Worm (Caenorhabditis elegans) whole organism, young adult: ENCODE measurements around the gene F53B3.6.
A peak's percentile ranks its signal among the peaks of the same experiment; 100 is the strongest.

Experiments used
- C06A6.2 ChIP-seq: fragments of 200-800 bp; sonication (Bioruptor generic); conservative IDR thresholded peaks from 2 replicates; pipeline ENCODE4 v1.3.6; 2022; ENCODE audit warnings: missing genetic modification characterization, missing compliant biosample characterization
- D2030.7 ChIP-seq: fragments of 200-800 bp; sonication (Bioruptor generic); IDR thresholded peaks from 2 replicates; pipeline ENCODE4 v1.3.6; 2022; ENCODE audit warnings: missing genetic modification reagents, missing genetic modification characterization, missing compliant biosample characterization
- F33H1.4 ChIP-seq: fragments of 200-800 bp; sonication (Bioruptor generic); IDR thresholded peaks from 2 replicates; pipeline ENCODE4 v1.3.6; 2022; ENCODE audit warnings: missing genetic modification reagents, missing genetic modification characterization, missing compliant biosample characterization
- F37B4.10 ChIP-seq: fragments of 200-800 bp; sonication (Bioruptor generic); IDR thresholded peaks from 2 replicates; pipeline ENCODE4 v1.3.6; 2022; ENCODE audit warnings: missing genetic modification characterization, missing compliant biosample characterization
- F39B2.1 ChIP-seq: fragments of 200-800 bp; sonication (Bioruptor generic); IDR thresholded peaks from 2 replicates; pipeline ENCODE4 v1.3.6; 2022; ENCODE audit warnings: missing genetic modification reagents, missing genetic modification characterization, missing compliant biosample characterization
- F49E8.2 ChIP-seq: sonication (generic microtip); optimal IDR thresholded peaks from 3 replicates; lab custom pipeline; 2017; ENCODE audit warnings: missing genetic modification characterization, mild to moderate bottlenecking, missing compliant biosample characterization, antibody characterized with exemption, moderate library complexity; ENCODE audit not compliant: insufficient read depth
- K11D2.4 ChIP-seq: fragments of 200-800 bp; sonication (Bioruptor generic); IDR thresholded peaks from 2 replicates; pipeline ENCODE4 v1.3.6; 2022; ENCODE audit warnings: missing genetic modification reagents, missing genetic modification characterization, missing compliant biosample characterization
- K12H6.12 ChIP-seq: fragments of 200-800 bp; sonication (Bioruptor generic); optimal IDR thresholded peaks from 2 replicates; lab custom pipeline; 2018; ENCODE audit warnings: mild to moderate bottlenecking, missing genetic modification characterization, missing compliant biosample characterization
- Y53G8AR.9 ChIP-seq: fragments of 200-800 bp; sonication (Bioruptor generic); conservative IDR thresholded peaks from 2 replicates; pipeline ENCODE4 v1.3.6; 2022; ENCODE audit warnings: missing genetic modification reagents, missing genetic modification characterization, missing compliant biosample characterization
- Y56A3A.18 ChIP-seq: fragments of 200-800 bp; sonication (Bioruptor generic); IDR thresholded peaks from 2 replicates; pipeline ENCODE4 v1.3.6; 2022; ENCODE audit warnings: missing genetic modification reagents, missing genetic modification characterization, missing compliant biosample characterization
- Y67H2A.10 ChIP-seq: fragments of 200-800 bp; sonication (Bioruptor generic); conservative IDR thresholded peaks from 2 replicates; pipeline ENCODE4 v1.3.6; 2022; ENCODE audit warnings: missing genetic modification reagents, missing genetic modification characterization, missing compliant biosample characterization
- Y79H2A.3 ChIP-seq: fragments of 200-800 bp; sonication (Bioruptor generic); conservative IDR thresholded peaks from 2 replicates; pipeline ENCODE4 v1.3.6; 2022; ENCODE audit warnings: missing genetic modification reagents, missing genetic modification characterization, missing compliant biosample characterization
- ZK185.1 ChIP-seq: sonication (generic microtip); optimal IDR thresholded peaks from 2 replicates; lab custom pipeline; 2016; ENCODE audit warnings: mild to moderate bottlenecking, missing genetic modification characterization, missing compliant biosample characterization; ENCODE audit not compliant: poor library complexity, severe bottlenecking
- ama-1 ChIP-seq, 3 experiments: fragments of 150-350 bp in 1 of 3; sonication (generic microtip) in 2 of 3; optimal IDR thresholded peaks; 2 replicates each; lab custom pipeline; 2014 to 2018; ENCODE audit warnings: missing biosample characterization in 2 of 3, missing genetic modification characterization in 2 of 3, missing genetic modification reagents in 2 of 3
- athp-1 ChIP-seq: sonication (generic microtip); optimal IDR thresholded peaks from 2 replicates; lab custom pipeline; 2017; ENCODE audit warnings: mild to moderate bottlenecking, missing genetic modification characterization, missing compliant biosample characterization
- bed-1 ChIP-seq: fragments of 200-800 bp; sonication (Bioruptor generic); IDR thresholded peaks from 2 replicates; pipeline ENCODE4 v1.3.6; 2022; ENCODE audit warnings: missing genetic modification reagents, missing genetic modification characterization, missing compliant biosample characterization
- bed-2 ChIP-seq: fragments of 200-800 bp; sonication (Bioruptor generic); IDR thresholded peaks from 2 replicates; pipeline ENCODE4 v1.3.6; 2022; ENCODE audit warnings: missing genetic modification reagents, missing genetic modification characterization, missing compliant biosample characterization
- cebp-1 ChIP-seq, 2 experiments: fragments of 200-800 bp in 1 of 2; sonication (Bioruptor generic) in 1 of 2; sonication (generic microtip) in 1 of 2; IDR thresholded peaks in 1 of 2; optimal IDR thresholded peaks in 1 of 2; 2 replicates each; pipeline versions ENCODE4 v1.3.6 to Lab custom; 2017 to 2022; ENCODE audit warnings: missing compliant biosample characterization in 2 of 2, missing genetic modification characterization in 2 of 2, mild to moderate bottlenecking in 1 of 2, missing genetic modification reagents in 1 of 2, moderate library complexity in 1 of 2
- ceh-100 ChIP-seq: fragments of 200-800 bp; sonication (Bioruptor generic); IDR thresholded peaks from 2 replicates; pipeline ENCODE4 v1.3.6; 2022; ENCODE audit warnings: missing genetic modification reagents, missing genetic modification characterization, missing compliant biosample characterization
- ceh-58 ChIP-seq: fragments of 200-800 bp; sonication (Bioruptor generic); IDR thresholded peaks from 2 replicates; pipeline ENCODE4 v1.3.6; 2022; ENCODE audit warnings: missing genetic modification characterization, missing compliant biosample characterization
- die-1 ChIP-seq: sonication (generic microtip); optimal IDR thresholded peaks from 2 replicates; lab custom pipeline; 2016; ENCODE audit warnings: missing genotype, mild to moderate bottlenecking, missing genetic modification characterization, missing compliant biosample characterization
- egl-18 ChIP-seq: fragments of 200-800 bp; sonication (Bioruptor generic); IDR thresholded peaks from 2 replicates; pipeline ENCODE4 v1.3.6; 2022; ENCODE audit warnings: missing genetic modification reagents, missing genetic modification characterization, missing compliant biosample characterization
- ekl-4 ChIP-seq: fragments of 200-800 bp; sonication (Bioruptor generic); IDR thresholded peaks from 2 replicates; pipeline ENCODE4 v1.3.6; 2022; ENCODE audit warnings: missing genetic modification reagents, missing genetic modification characterization, missing compliant biosample characterization
- fkh-3 ChIP-seq: sonication (generic microtip); optimal IDR thresholded peaks from 2 replicates; lab custom pipeline; 2016; ENCODE audit warnings: mild to moderate bottlenecking, missing genetic modification characterization, missing compliant biosample characterization
- gei-17 ChIP-seq: fragments of 200-800 bp; sonication (Bioruptor generic); optimal IDR thresholded peaks from 2 replicates; lab custom pipeline; 2018; ENCODE audit warnings: mild to moderate bottlenecking, missing genetic modification characterization, missing compliant biosample characterization
- hmg-1.2 ChIP-seq: fragments of 200-800 bp; sonication (Bioruptor generic); IDR thresholded peaks from 2 replicates; pipeline ENCODE4 v1.3.6; 2022; ENCODE audit warnings: missing genetic modification reagents, missing genetic modification characterization, missing compliant biosample characterization
- lin-26 ChIP-seq: fragments of 200-800 bp; sonication (Bioruptor generic); IDR thresholded peaks from 2 replicates; pipeline ENCODE4 v1.3.6; 2022; ENCODE audit warnings: missing genetic modification reagents, missing genetic modification characterization, missing compliant biosample characterization
- lsl-1 ChIP-seq: fragments of 200-800 bp; sonication (Bioruptor generic); optimal IDR thresholded peaks from 2 replicates; lab custom pipeline; 2018; ENCODE audit warnings: mild to moderate bottlenecking, missing genetic modification characterization, moderate library complexity, missing compliant biosample characterization
- madf-10 ChIP-seq: sonication (generic microtip); optimal IDR thresholded peaks from 2 replicates; lab custom pipeline; 2016; ENCODE audit warnings: mild to moderate bottlenecking, missing genetic modification characterization, missing compliant biosample characterization
- madf-6 ChIP-seq: fragments of 200-800 bp; sonication (Bioruptor generic); IDR thresholded peaks from 2 replicates; pipeline ENCODE4 v1.3.6; 2022; ENCODE audit warnings: missing genetic modification reagents, missing genetic modification characterization, missing compliant biosample characterization
- mxl-1 ChIP-seq: sonication (generic microtip); optimal IDR thresholded peaks from 2 replicates; lab custom pipeline; 2016; ENCODE audit warnings: missing genetic modification characterization, missing compliant biosample characterization
- nfya-2 ChIP-seq: fragments of 200-800 bp; sonication (Bioruptor generic); IDR thresholded peaks from 2 replicates; pipeline ENCODE4 v1.3.6; 2022; ENCODE audit warnings: missing genetic modification reagents, missing genetic modification characterization, missing compliant biosample characterization
- nhr-27 ChIP-seq: fragments of 200-800 bp; sonication (Bioruptor generic); optimal IDR thresholded peaks from 2 replicates; lab custom pipeline; 2018; ENCODE audit warnings: mild to moderate bottlenecking, missing genetic modification characterization, moderate library complexity, missing compliant biosample characterization
- pbrm-1 ChIP-seq: fragments of 200-800 bp; sonication (Bioruptor generic); IDR thresholded peaks from 2 replicates; pipeline ENCODE4 v1.3.6; 2022; ENCODE audit warnings: missing genetic modification reagents, missing genetic modification characterization, missing compliant biosample characterization
- repo-1 ChIP-seq: sonication (generic microtip); optimal IDR thresholded peaks from 2 replicates; lab custom pipeline; 2017; ENCODE audit warnings: mild to moderate bottlenecking, missing genetic modification characterization, missing compliant biosample characterization
- rpc-1 ChIP-seq, 2 experiments: fragments of 150-350 bp in 1 of 2; sonication (generic microtip) in 1 of 2; optimal IDR thresholded peaks; 2 replicates each; lab custom pipeline; 2014 to 2018; ENCODE audit warnings: missing biosample characterization in 1 of 2, missing genetic modification characterization in 1 of 2, missing genetic modification reagents in 1 of 2, missing genotype in 1 of 2
- sea-2 ChIP-seq: fragments of 200-800 bp; sonication (Bioruptor generic); IDR thresholded peaks from 2 replicates; pipeline ENCODE4 v1.3.6; 2022; ENCODE audit warnings: missing genetic modification characterization, missing compliant biosample characterization
- snpc-1.1 ChIP-seq: sonication (generic microtip); optimal IDR thresholded peaks from 2 replicates; lab custom pipeline; 2017; ENCODE audit warnings: missing genetic modification characterization, mild to moderate bottlenecking, missing compliant biosample characterization, antibody characterized with exemption, moderate library complexity, missing genotype, missing genetic modification reagents; ENCODE audit not compliant: insufficient read depth
- snpc-1.3 ChIP-seq: sonication (generic microtip); optimal IDR thresholded peaks from 2 replicates; lab custom pipeline; 2017; ENCODE audit warnings: missing genetic modification characterization, mild to moderate bottlenecking, missing compliant biosample characterization, antibody characterized with exemption, moderate library complexity, missing genotype, missing genetic modification reagents; ENCODE audit not compliant: insufficient read depth
- somi-1 ChIP-seq: fragments of 200-800 bp; sonication (Bioruptor generic); optimal IDR thresholded peaks from 2 replicates; lab custom pipeline; 2018; ENCODE audit warnings: mild to moderate bottlenecking, missing genetic modification characterization, missing compliant biosample characterization
- sptf-2 ChIP-seq: fragments of 200-800 bp; sonication (Bioruptor generic); optimal IDR thresholded peaks from 2 replicates; lab custom pipeline; 2018; ENCODE audit warnings: mild to moderate bottlenecking, missing genetic modification characterization, missing compliant biosample characterization
- tbp1 ChIP-seq: fragments of 200-800 bp; sonication (Bioruptor generic); optimal IDR thresholded peaks from 2 replicates; lab custom pipeline; 2018; ENCODE audit warnings: mild to moderate bottlenecking, missing genetic modification characterization, missing compliant biosample characterization
- zfh-2 ChIP-seq: fragments of 200-800 bp; sonication (Bioruptor generic); conservative IDR thresholded peaks from 2 replicates; pipeline ENCODE4 v1.3.6; 2022; ENCODE audit warnings: missing genetic modification reagents, missing genetic modification characterization, missing compliant biosample characterization
- ztf-26 ChIP-seq: sonication (generic microtip); optimal IDR thresholded peaks from 2 replicates; lab custom pipeline; 2017; ENCODE audit warnings: missing genetic modification characterization, missing compliant biosample characterization

The F53B3.6 gene

DNA sequence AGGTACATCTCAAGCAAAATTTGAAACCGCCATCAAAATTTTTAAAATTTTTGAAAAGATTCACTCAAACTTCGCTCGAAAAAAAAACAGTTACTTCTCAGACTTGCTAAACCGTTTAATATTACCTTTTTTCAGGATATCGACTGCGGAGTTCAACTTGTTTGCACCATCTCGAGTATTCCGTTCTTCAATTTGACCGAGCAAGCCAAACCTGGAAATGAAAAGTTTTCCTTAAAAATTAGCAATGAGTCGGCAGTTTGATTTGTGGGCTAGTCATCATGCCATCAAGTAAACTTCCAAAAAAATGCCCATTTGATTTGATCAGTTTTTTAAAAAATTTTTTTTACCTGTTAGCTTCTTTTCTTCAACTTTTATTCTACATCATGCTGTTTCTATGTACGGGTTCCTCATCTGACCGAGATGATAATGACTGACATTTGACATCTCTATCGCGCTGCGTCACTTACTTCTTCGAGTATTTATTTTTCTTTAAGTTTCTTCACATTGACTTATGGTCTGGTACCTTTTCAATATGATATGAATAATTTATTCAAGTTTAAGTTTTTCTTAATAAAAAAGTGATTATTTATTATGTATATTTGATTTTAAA lies 26.1 kb downstream of the F53B3.6 start:
- TF ChIP-seq ztf-26 (tag; lab: Kevin White, UChicago) (peak; percentile 20), snpc-1.3 (tag; lab: Kevin White, UChicago) (no peak), madf-6 (GFP tag; lab: Robert Waterston, UW) (no peak), ama-1 (optimal IDR thresholded peaks at IDR 0.05; lab: Kevin White, UChicago) (peak; percentile 64), ama-1 (GFP tag; optimal IDR thresholded peaks at IDR 0.05; lab: Kevin White, UChicago) (no peak), mxl-1 (tag; lab: Kevin White, UChicago) (no peak), ZK185.1 (tag; lab: Kevin White, UChicago) (peak; percentile 19), K11D2.4 (peak; percentile 16; the same call in 1 of the 2 replicates), pbrm-1 (GFP tag; lab: Robert Waterston, UW) (no peak), somi-1 (GFP tag; lab: Kevin White, UChicago) (peak; percentile 15), Y56A3A.18 (0 out of 2 replicates have a peak, but pooled peaks have one; percentile 24), lin-26 (GFP tag; lab: Robert Waterston, UW) (0 out of 2 replicates have a peak, but pooled peaks have one; percentile 38)

DNA sequence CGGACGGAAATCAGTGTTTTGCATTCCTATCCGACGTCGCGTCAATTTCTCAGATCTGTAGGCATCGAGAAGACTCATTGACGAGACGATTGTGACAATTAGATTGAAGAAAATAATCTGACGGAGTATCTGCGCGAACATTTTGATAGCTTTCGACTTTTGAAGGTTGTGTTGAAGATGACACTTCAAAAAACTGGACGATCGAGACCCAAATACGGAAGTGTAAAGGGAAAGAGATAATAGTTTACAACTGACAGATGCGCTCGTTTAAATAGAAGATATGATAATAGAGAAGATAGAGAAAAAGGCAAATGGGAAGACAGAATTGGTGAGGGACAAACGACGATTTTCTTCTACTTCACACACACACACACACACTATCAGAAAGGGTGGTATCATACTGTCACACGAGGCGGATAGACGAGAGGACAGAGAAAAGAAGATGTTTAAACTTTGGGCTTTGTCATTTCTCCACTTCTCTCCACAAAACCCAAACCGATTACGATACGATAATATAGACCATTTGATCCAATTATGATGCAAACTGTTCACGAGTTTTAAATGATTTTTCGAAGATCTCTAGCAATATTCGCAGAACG lies 27.2 kb downstream of the F53B3.6 start, which contains the start of gene B0410.3:
Gene B0410.3 (minus strand): TSS at position 351 of the 599 bp plus-strand sequence.
- TF ChIP-seq nfya-2 (GFP tag; lab: Robert Waterston, UW) (no peak), nhr-27 (tag; lab: Kevin White, UChicago) (no peak), tbp1 (no peak), zfh-2 (GFP tag; lab: Robert Waterston, UW) (no peak), lsl-1 (GFP tag; lab: Kevin White, UChicago) (no peak), bed-2 (GFP tag; lab: Robert Waterston, UW) (no peak), sptf-2 (GFP tag; lab: Kevin White, UChicago) (no peak), F39B2.1 (GFP tag; lab: Robert Waterston, UW) (no peak), cebp-1 (GFP tag; IDR thresholded peaks at IDR 0.05; lab: Robert Waterston, UW) (no peak), cebp-1 (tag; optimal IDR thresholded peaks at IDR 0.05; lab: Kevin White, UChicago) (no peak), C06A6.2 (no peak), Y53G8AR.9 (GFP tag; lab: Robert Waterston, UW) (no peak), sea-2 (GFP tag; lab: Robert Waterston, UW) (no peak), ceh-58 (GFP tag; lab: Robert Waterston, UW) (no peak), die-1 (tag; lab: Kevin White, UChicago) (peak; percentile 16), somi-1 (GFP tag; lab: Kevin White, UChicago) (peak; percentile 61), D2030.7 (no peak), F37B4.10 (GFP tag; lab: Robert Waterston, UW) (no peak), mxl-1 (tag; lab: Kevin White, UChicago) (no peak), fkh-3 (no peak), rpc-1 (optimal IDR thresholded peaks at IDR 0.05; lab: Kevin White, UChicago) (no peak), rpc-1 (tag; optimal IDR thresholded peaks at IDR 0.05; lab: Kevin White, UChicago) (no peak), K12H6.12 (no peak), ztf-26 (tag; lab: Kevin White, UChicago) (peak; percentile 46), ekl-4 (GFP tag; lab: Robert Waterston, UW) (no peak), Y67H2A.10 (GFP tag; lab: Robert Waterston, UW) (no peak), bed-1 (GFP tag; lab: Robert Waterston, UW) (no peak), athp-1 (tag; lab: Kevin White, UChicago) (no peak), F33H1.4 (no peak), F49E8.2 (tag; lab: Kevin White, UChicago) (no peak), Y79H2A.3 (no peak), repo-1 (tag; lab: Kevin White, UChicago) (no peak), ceh-100 (GFP tag; lab: Robert Waterston, UW) (no peak), snpc-1.1 (tag; lab: Kevin White, UChicago) (no peak), egl-18 (no peak), madf-10 (tag; lab: Kevin White, UChicago) (no peak), hmg-1.2 (GFP tag; lab: Robert Waterston, UW) (0 out of 2 replicates have a peak, but pooled peaks have one; percentile 10), gei-17 (GFP tag; lab: Kevin White, UChicago) (no peak)
